Fruit fly (Drosophila melanogaster): Measurements from ENCODE around the gene Rcc1.
A peak's percentile ranks its signal among the peaks of the same experiment; 100 is the strongest.

The Rcc1 gene

dm6 chr3L:5976121-5976906 is 43.7 kb upstream of the Rcc1 start (continued):
- TF ChIP-seq CG15514 (GFP tag; optimal IDR thresholded peaks at IDR 0.05) (peak; percentile 77), CG17359 (tag; optimal IDR thresholded peaks at IDR 0.05) (peak; percentile 97), CG13775 (GFP tag; optimal IDR thresholded peaks at IDR 0.05) (peak; percentile 87), dati (GFP tag; IDR thresholded peaks at IDR 0.05) (peak; percentile 92), CG9797 (GFP tag; optimal IDR thresholded peaks at IDR 0.05) (peak; percentile 58), CG4730 (GFP tag; IDR thresholded peaks at IDR 0.05) (peak; percentile 95), amos (GFP tag; IDR thresholded peaks at IDR 0.05; ENCODE audit: partially characterized antibody) (no peak; the same call in 1 of the 2 replicates), dimm (GFP tag; IDR thresholded peaks at IDR 0.05) (peak; percentile 95), fd96Cb (tag; optimal IDR thresholded peaks at IDR 0.05) (peak; percentile 98), CG34422 (GFP tag; IDR thresholded peaks at IDR 0.05) (peak; percentile 97), Aef1 (GFP tag; IDR thresholded peaks at IDR 0.05) (peak; percentile 96), CG6689 (GFP tag; IDR thresholded peaks at IDR 0.05) (peak; percentile 97), sqz (GFP tag; optimal IDR thresholded peaks at IDR 0.05) (peak; percentile 86), pum (GFP tag; optimal IDR thresholded peaks at IDR 0.05) (peak; percentile 97), CG33213 (GFP tag; optimal IDR thresholded peaks at IDR 0.05) (peak; percentile 89), grn (GFP tag; optimal IDR thresholded peaks at IDR 0.05) (peak; percentile 59), so (GFP tag; IDR thresholded peaks at IDR 0.05) (peak; percentile 88), oc (tag; optimal IDR thresholded peaks at IDR 0.05) (peak; percentile 94), ftz-f1 (GFP tag; optimal IDR thresholded peaks at IDR 0.05) (no peak), btn (GFP tag; optimal IDR thresholded peaks at IDR 0.05) (peak; percentile 90), Dp (GFP tag; optimal IDR thresholded peaks at IDR 0.05) (no peak), NfI (GFP tag; optimal IDR thresholded peaks at IDR 0.05) (peak; percentile 77), Ets97D (GFP tag; optimal IDR thresholded peaks at IDR 0.05) (peak; percentile 88), NC2β (GFP tag; optimal IDR thresholded peaks at IDR 0.05) (peak; percentile 91), Xrp1 (GFP tag; IDR thresholded peaks at IDR 0.05) (peak; percentile 99), CG2678 (tag; optimal IDR thresholded peaks at IDR 0.05) (peak; percentile 96), ac (GFP tag; optimal IDR thresholded peaks at IDR 0.05) (peak; percentile 76), sd (tag; optimal IDR thresholded peaks at IDR 0.05) (peak; percentile 77), p53 (GFP tag; optimal IDR thresholded peaks at IDR 0.05) (peak; percentile 78), gce (GFP tag; IDR thresholded peaks at IDR 0.05) (peak; percentile 93), CG1647 (GFP tag; optimal IDR thresholded peaks at IDR 0.05) (peak; percentile 93), CG31388 (GFP tag; optimal IDR thresholded peaks at IDR 0.05) (peak; percentile 91), CG15696 (tag; optimal IDR thresholded peaks at IDR 0.05) (peak; percentile 85), CG31224 (GFP tag; IDR thresholded peaks at IDR 0.05) (peak; percentile 76; the same call in 1 of the 2 replicates), ERR (GFP tag; optimal IDR thresholded peaks at IDR 0.05) (peak; percentile 71), nau (GFP tag; optimal IDR thresholded peaks at IDR 0.05) (peak; percentile 92), kni (GFP tag; optimal IDR thresholded peaks at IDR 0.05) (peak; percentile 97), CG1529 (GFP tag; optimal IDR thresholded peaks at IDR 0.05) (peak; percentile 94), CG9215 (GFP tag; IDR thresholded peaks at IDR 0.05) (peak; percentile 73), lilli (GFP tag; optimal IDR thresholded peaks at IDR 0.05) (peak; percentile 84), CG13287 (GFP tag; IDR thresholded peaks at IDR 0.05; ENCODE audit: partially characterized antibody) (no peak; the same call in 1 of the 2 replicates), lola (GFP tag; optimal IDR thresholded peaks at IDR 0.05) (peak in 1 of 3 experiments; percentile 94), CG10267 (tag; optimal IDR thresholded peaks at IDR 0.05) (peak; percentile 92), MESR4 (GFP tag; optimal IDR thresholded peaks at IDR 0.05) (peak; percentile 18), CG6175 (GFP tag; IDR thresholded peaks at IDR 0.05) (peak; percentile 58; the same call in 1 of the 3 replicates), Dek (tag; optimal IDR thresholded peaks at IDR 0.05) (peak; percentile 87), Hr39 (optimal IDR thresholded peaks at IDR 0.05) (no peak), D19A (tag; optimal IDR thresholded peaks at IDR 0.05) (peak; percentile 97), Atf-2 (GFP tag; optimal IDR thresholded peaks at IDR 0.05) (peak; percentile 79)

All from whole organism, embryonic.